Worm (Caenorhabditis elegans): ENCODE results near the gene pgap-2.

DNA sequence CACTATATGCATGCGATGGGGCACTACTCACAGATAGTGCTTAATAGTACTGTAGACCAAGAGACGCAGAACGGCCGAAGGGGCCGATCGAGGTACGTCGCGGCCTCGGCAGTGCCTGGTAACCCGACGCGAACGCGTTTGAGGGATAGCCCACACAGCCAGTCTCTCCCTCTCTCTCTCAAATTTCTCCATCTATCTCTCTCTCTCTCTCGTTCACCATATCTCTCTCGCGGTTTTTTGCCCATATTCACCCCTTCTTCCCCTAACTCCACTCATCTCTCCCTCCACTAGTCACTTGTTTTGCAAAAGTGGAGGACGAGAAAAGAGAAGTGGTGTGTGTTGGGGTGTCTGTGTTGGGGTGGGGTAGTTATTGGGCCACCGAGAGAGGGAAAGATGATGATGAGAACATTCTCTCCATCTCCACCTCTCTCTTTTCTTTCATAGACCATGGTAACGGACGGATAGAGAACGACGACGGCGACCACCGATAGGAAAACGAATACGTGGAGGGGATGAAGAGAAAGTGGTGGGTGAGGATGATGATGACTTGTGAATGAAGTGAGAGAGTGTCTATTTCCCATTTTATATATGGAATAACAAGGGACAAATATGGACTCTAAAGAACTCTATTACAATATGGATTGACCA, 38.4 kb upstream of the pgap-2 start:
- TF ChIP-seq unc-55 (GFP tag; optimal IDR thresholded peaks at IDR 0.05), result peak; percentile 48
- peak; percentile 33 for TF ChIP-seq elt-2 (tag; optimal IDR thresholded peaks at IDR 0.05)
- TF ChIP-seq fkh-10 (GFP tag; optimal IDR thresholded peaks at IDR 0.05), result no peak
- TF ChIP-seq ceh-31 (tag; optimal IDR thresholded peaks at IDR 0.05), result peak; percentile 70
- TF ChIP-seq rnt-1 (tag; optimal IDR thresholded peaks at IDR 0.05), result peak; percentile 36
- TF ChIP-seq ahr-1 (tag; optimal IDR thresholded peaks at IDR 0.05), result no peak
- no peak for TF ChIP-seq fax-1 (tag; optimal IDR thresholded peaks at IDR 0.05)
- peak; percentile 64 for TF ChIP-seq tbx-2 (tag; optimal IDR thresholded peaks at IDR 0.05)

Data from whole organism, late embryonic.